Worm (Caenorhabditis elegans) whole organism, L4 larva: ENCODE measurements around the gene dpff-1.
A peak's percentile ranks its signal among the peaks of the same experiment; 100 is the strongest.

Experiments
- D1046.2 ChIP-seq: fragments of 200-800 bp; sonication (Bioruptor generic); IDR thresholded peaks from 2 replicates; pipeline ENCODE4 v1.3.6; 2022; ENCODE audit warnings: missing genetic modification characterization, missing compliant biosample characterization
- F10B5.3 ChIP-seq: sonication (generic microtip); optimal IDR thresholded peaks from 2 replicates; lab custom pipeline; 2016; ENCODE audit warnings: mild to moderate bottlenecking, missing genetic modification characterization, missing compliant biosample characterization
- F37D6.2 ChIP-seq: sonication (generic microtip); optimal IDR thresholded peaks from 2 replicates; lab custom pipeline; 2016; ENCODE audit warnings: mild to moderate bottlenecking, missing genetic modification characterization, missing compliant biosample characterization
- F44E2.7 ChIP-seq: fragments of 200-800 bp; sonication (Bioruptor generic); IDR thresholded peaks from 2 replicates; pipeline ENCODE4 v2.1.2; 2022; ENCODE audit warnings: missing genetic modification characterization, missing compliant biosample characterization
- F49E8.2 ChIP-seq: sonication (generic microtip); optimal IDR thresholded peaks from 2 replicates; lab custom pipeline; 2016; ENCODE audit warnings: missing compliant biosample characterization, mild to moderate bottlenecking, missing genetic modification characterization, borderline replicate concordance
- T20F7.1 ChIP-seq: fragments of 200-800 bp; sonication (Bioruptor generic); optimal IDR thresholded peaks from 2 replicates; lab custom pipeline; 2018; ENCODE audit warnings: mild to moderate bottlenecking, missing genetic modification characterization, missing compliant biosample characterization
- T26A8.4 ChIP-seq: fragments of 200-800 bp; sonication (Bioruptor generic); IDR thresholded peaks from 2 replicates; pipeline ENCODE4 v1.3.6; 2022; ENCODE audit warnings: missing genetic modification characterization, missing compliant biosample characterization
- Y105C5A.15 ChIP-seq: fragments of 200-800 bp; sonication (Bioruptor generic); IDR thresholded peaks from 2 replicates; pipeline ENCODE4 v1.3.6; 2022; ENCODE audit warnings: missing genetic modification characterization, missing compliant biosample characterization
- ZK546.5 ChIP-seq, 2 experiments: sonication (generic microtip); optimal IDR thresholded peaks; 2 replicates each; lab custom pipeline; 2017; ENCODE audit warnings: missing biosample characterization in 2 of 2, missing genetic modification characterization in 2 of 2
- aha-1 ChIP-seq: fragments of 150-350 bp; peaks from one replicate; lab custom pipeline; 2014; ENCODE audit warnings: missing biosample characterization, missing genetic modification characterization
- aly-2 ChIP-seq: sonication (generic microtip); optimal IDR thresholded peaks from 2 replicates; lab custom pipeline; 2018; ENCODE audit warnings: missing biosample characterization, missing genetic modification characterization
- ama-1 ChIP-seq: fragments of 150-350 bp; optimal IDR thresholded peaks from 2 replicates; lab custom pipeline; 2014; ENCODE audit warnings: inconsistent platforms, mixed read lengths
- arid-1 ChIP-seq: fragments of 200-800 bp; sonication (Bioruptor generic); conservative IDR thresholded peaks from 2 replicates; pipeline ENCODE4 v1.3.6; 2022; ENCODE audit warnings: missing genetic modification reagents, missing genetic modification characterization, missing compliant biosample characterization
- ceh-28 ChIP-seq: fragments of 150-350 bp; optimal IDR thresholded peaks from 2 replicates; lab custom pipeline; 2014; ENCODE audit warnings: missing biosample characterization, missing genetic modification reagents, missing genetic modification characterization
- ceh-44 ChIP-seq: fragments of 200-800 bp; sonication (Bioruptor generic); IDR thresholded peaks from 2 replicates; pipeline ENCODE4 v1.3.6; 2022; ENCODE audit warnings: missing genetic modification reagents, missing genetic modification characterization, missing compliant biosample characterization
- ctbp-1 ChIP-seq: fragments of 200-800 bp; sonication (Bioruptor generic); IDR thresholded peaks from 2 replicates; pipeline ENCODE4 v1.3.6; 2022; ENCODE audit warnings: missing genetic modification reagents, missing genetic modification characterization, missing compliant biosample characterization
- daf-12 ChIP-seq: fragments of 150-350 bp; optimal IDR thresholded peaks from 2 replicates; lab custom pipeline; 2014; ENCODE audit warnings: missing biosample characterization, missing genetic modification reagents, missing genetic modification characterization
- daf-19 ChIP-seq: fragments of 200-800 bp; sonication (Bioruptor generic); conservative IDR thresholded peaks from 2 replicates; pipeline ENCODE4 v1.3.6; 2022; ENCODE audit warnings: missing genetic modification characterization, missing compliant biosample characterization
- dmd-9 ChIP-seq: fragments of 200-800 bp; sonication (Bioruptor generic); IDR thresholded peaks from 2 replicates; pipeline ENCODE4 v1.3.6; 2022; ENCODE audit warnings: missing genetic modification reagents, missing genetic modification characterization, missing compliant biosample characterization
- dpl-1 ChIP-seq: fragments of 150-350 bp; optimal IDR thresholded peaks from 2 replicates; lab custom pipeline; 2014; ENCODE audit warnings: missing biosample characterization, missing genetic modification reagents, missing genetic modification characterization
- egl-43 ChIP-seq: fragments of 200-800 bp; sonication (Bioruptor generic); IDR thresholded peaks from 2 replicates; pipeline ENCODE4 v1.3.6; 2022; ENCODE audit warnings: missing genetic modification reagents, missing genetic modification characterization, missing compliant biosample characterization
- hlh-30 ChIP-seq: sonication (generic microtip); optimal IDR thresholded peaks from 2 replicates; lab custom pipeline; 2017; ENCODE audit warnings: antibody characterized with exemption, mild to moderate bottlenecking, missing genetic modification characterization, missing compliant biosample characterization; ENCODE audit not compliant: insufficient read depth
- lim-7 ChIP-seq: fragments of 200-800 bp; sonication (Bioruptor generic); IDR thresholded peaks from 2 replicates; pipeline ENCODE4 v1.3.6; 2022; ENCODE audit warnings: missing genetic modification characterization, missing compliant biosample characterization
- lin-1 ChIP-seq: fragments of 200-800 bp; sonication (Bioruptor generic); IDR thresholded peaks from 2 replicates; pipeline ENCODE4 v1.3.6; 2022; ENCODE audit warnings: missing genetic modification reagents, missing genetic modification characterization, missing compliant biosample characterization
- lin-15B ChIP-seq: fragments of 150-350 bp; sonication (generic microtip); optimal IDR thresholded peaks from 3 replicates; lab custom pipeline; 2014; ENCODE audit warnings: missing biosample characterization, missing genetic modification characterization
- lin-29 ChIP-seq: fragments of 200-800 bp; sonication (Bioruptor generic); IDR thresholded peaks from 2 replicates; pipeline ENCODE4 v1.3.6; 2022; ENCODE audit warnings: missing genetic modification reagents, missing genetic modification characterization, missing compliant biosample characterization
- lin-38 ChIP-seq: fragments of 200-800 bp; sonication (Bioruptor generic); IDR thresholded peaks from 2 replicates; pipeline ENCODE4 v1.3.6; 2022; ENCODE audit warnings: missing genetic modification reagents, missing genetic modification characterization, missing compliant biosample characterization
- lin-39 ChIP-seq: fragments of 150-350 bp; optimal IDR thresholded peaks from 2 replicates; lab custom pipeline; 2014; ENCODE audit warnings: missing biosample characterization, missing genetic modification reagents, missing genetic modification characterization
- lsy-2 ChIP-seq, 2 experiments: fragments of 150-350 bp in 1 of 2; sonication (generic microtip) in 1 of 2; optimal IDR thresholded peaks; 2 replicates each; lab custom pipeline; 2014 to 2017; ENCODE audit warnings: missing biosample characterization in 2 of 2, missing genetic modification characterization in 2 of 2
- madf-5 ChIP-seq, 2 experiments: fragments of 200-800 bp; sonication (Bioruptor generic); IDR thresholded peaks; 2 replicates each; pipeline ENCODE4 v1.3.6; 2022; ENCODE audit warnings: missing compliant biosample characterization in 2 of 2, missing genetic modification characterization in 2 of 2
- madf-9 ChIP-seq: fragments of 200-800 bp; sonication (Bioruptor generic); conservative IDR thresholded peaks from 2 replicates; pipeline ENCODE4 v1.3.6; 2022; ENCODE audit warnings: missing genetic modification reagents, missing genetic modification characterization, missing compliant biosample characterization
- mep-1 ChIP-seq: fragments of 150-350 bp; sonication (generic microtip); optimal IDR thresholded peaks from 3 replicates; lab custom pipeline; 2014; ENCODE audit warnings: missing biosample characterization, missing genetic modification characterization
- mes-2 ChIP-seq: sonication (generic microtip); optimal IDR thresholded peaks from 2 replicates; lab custom pipeline; 2016; ENCODE audit warnings: missing genotype, mild to moderate bottlenecking, missing genetic modification characterization, missing compliant biosample characterization; ENCODE audit not compliant: poor library complexity, severe bottlenecking
- nhr-10 ChIP-seq: fragments of 150-350 bp; optimal IDR thresholded peaks from 2 replicates; lab custom pipeline; 2014; ENCODE audit warnings: missing biosample characterization, missing genetic modification characterization
- nhr-102 ChIP-seq: sonication (generic microtip); optimal IDR thresholded peaks from 2 replicates; lab custom pipeline; 2016; ENCODE audit warnings: mild to moderate bottlenecking, missing genetic modification characterization, moderate library complexity, missing compliant biosample characterization
- nhr-111 ChIP-seq: fragments of 200-800 bp; sonication (Bioruptor generic); optimal IDR thresholded peaks from 2 replicates; lab custom pipeline; 2018; ENCODE audit warnings: mild to moderate bottlenecking, missing genetic modification characterization, missing compliant biosample characterization
- nhr-42 ChIP-seq: fragments of 200-800 bp; sonication (Bioruptor generic); IDR thresholded peaks from 2 replicates; pipeline ENCODE4 v1.3.6; 2022; ENCODE audit warnings: missing genetic modification characterization, missing compliant biosample characterization
- php-3 ChIP-seq: fragments of 200-800 bp; sonication (Bioruptor generic); IDR thresholded peaks from 2 replicates; pipeline ENCODE4 v1.3.6; 2022; ENCODE audit warnings: missing genetic modification reagents, missing genetic modification characterization, missing compliant biosample characterization
- pqm-1 ChIP-seq: sonication (generic microtip); optimal IDR thresholded peaks from 2 replicates; lab custom pipeline; 2017; ENCODE audit warnings: missing biosample characterization, missing genetic modification characterization
- set-16 ChIP-seq: fragments of 200-800 bp; sonication (Bioruptor generic); IDR thresholded peaks from 2 replicates; pipeline ENCODE4 v1.3.6; 2022; ENCODE audit warnings: missing genetic modification reagents, missing genetic modification characterization, missing compliant biosample characterization
- skn-1 ChIP-seq: fragments of 150-350 bp; optimal IDR thresholded peaks from 2 replicates; lab custom pipeline; 2014; ENCODE audit warnings: missing biosample characterization, missing genetic modification characterization
- snpc-1.2 ChIP-seq: fragments of 200-800 bp; sonication (Bioruptor generic); IDR thresholded peaks from 2 replicates; pipeline ENCODE4 v1.3.6; 2022; ENCODE audit warnings: missing genetic modification reagents, missing genetic modification characterization, missing compliant biosample characterization
- tag-97 ChIP-seq: fragments of 200-800 bp; sonication (Bioruptor generic); IDR thresholded peaks from 2 replicates; pipeline ENCODE4 v1.3.6; 2022; ENCODE audit warnings: missing genetic modification characterization, missing compliant biosample characterization
- unc-62 ChIP-seq, 3 experiments: fragments of 150-350 bp in 1 of 3; sonication (generic microtip); optimal IDR thresholded peaks in 2 of 3; peaks in 1 of 3; 1 replicate in 1 of 3; 2 replicates in 2 of 3; lab custom pipeline; 2014 to 2017; ENCODE audit warnings: missing biosample characterization in 3 of 3, missing genetic modification characterization in 3 of 3, missing genetic modification reagents in 3 of 3, missing genotype in 1 of 3
- vab-7 ChIP-seq: fragments of 200-800 bp; sonication (Bioruptor generic); IDR thresholded peaks from 2 replicates; pipeline ENCODE4 v1.3.6; 2022; ENCODE audit warnings: missing genetic modification reagents, missing genetic modification characterization, missing compliant biosample characterization
- zip-2 ChIP-seq: fragments of 150-350 bp; optimal IDR thresholded peaks from 2 replicates; lab custom pipeline; 2014; ENCODE audit warnings: missing biosample characterization, missing genetic modification characterization
- ztf-7 ChIP-seq: fragments of 150-350 bp; optimal IDR thresholded peaks from 2 replicates; lab custom pipeline; 2014; ENCODE audit warnings: missing biosample characterization, missing genetic modification characterization

dpff-1 gene

ce11 chrIII:5874664-5875417, 31.3 kb downstream of the dpff-1 start:
- TF ChIP-seq set-16 (GFP tag; lab: Robert Waterston, UW) = peak; percentile 67
- TF ChIP-seq daf-19 (GFP tag; lab: Robert Waterston, UW) = no peak
- no peak for TF ChIP-seq F10B5.3
- no peak for TF ChIP-seq arid-1
- peak; percentile 22 for TF ChIP-seq skn-1 (tag; lab: Kevin White, UChicago)
- TF ChIP-seq F44E2.7 (GFP tag; lab: Robert Waterston, UW) = no peak
- no peak for TF ChIP-seq lin-29
- no peak for TF ChIP-seq ceh-28 (tag; lab: Kevin White, UChicago)
- TF ChIP-seq aha-1 (tag; lab: Kevin White, UChicago) = peak; percentile 94
- TF ChIP-seq lin-15B (tag; lab: Kevin White, UChicago) = no peak
- TF ChIP-seq T26A8.4 (GFP tag; lab: Robert Waterston, UW) = no peak
- no peak for TF ChIP-seq lin-1 (GFP tag; lab: Robert Waterston, UW)
- no peak for TF ChIP-seq nhr-111
- no peak for TF ChIP-seq Y105C5A.15
- no peak for TF ChIP-seq ama-1
- no peak for TF ChIP-seq egl-43 (GFP tag; lab: Robert Waterston, UW)
- TF ChIP-seq ctbp-1 (GFP tag; lab: Robert Waterston, UW) = no peak
- 0 out of 2 replicates have a peak, but pooled peaks have one; percentile 8 for TF ChIP-seq php-3 (GFP tag; lab: Robert Waterston, UW)
- no peak for TF ChIP-seq nhr-10 (tag; lab: Kevin White, UChicago)
- no peak for TF ChIP-seq aly-2
- no peak for TF ChIP-seq F49E8.2 (tag; lab: Kevin White, UChicago)
- TF ChIP-seq tag-97 (GFP tag; lab: Robert Waterston, UW) = no peak
- no peak for TF ChIP-seq madf-5 (GFP tag; IDR thresholded peaks at IDR 0.05; lab: Robert Waterston, UW)
- no peak for TF ChIP-seq ceh-44 (GFP tag; lab: Robert Waterston, UW)
- TF ChIP-seq mes-2 (tag; lab: Kevin White, UChicago) = no peak
- no peak; the same call in 1 of the 2 replicates for TF ChIP-seq lim-7 (GFP tag; lab: Robert Waterston, UW)
- TF ChIP-seq pqm-1 (tag; lab: Kevin White, UChicago) = no peak
- TF ChIP-seq mep-1 (tag; lab: Kevin White, UChicago) = no peak
- TF ChIP-seq D1046.2 (GFP tag; lab: Robert Waterston, UW) = 0 out of 2 replicates have a peak, but pooled peaks have one; percentile 47
- TF ChIP-seq zip-2 (tag; lab: Kevin White, UChicago) = no peak
- TF ChIP-seq lsy-2 (tag; optimal IDR thresholded peaks at IDR 0.05; lab: Kevin White, UChicago) = no peak
- no peak for TF ChIP-seq vab-7 (GFP tag; lab: Robert Waterston, UW)
- no peak for TF ChIP-seq dpl-1 (GFP tag; lab: Kevin White, UChicago)
- TF ChIP-seq unc-62 (GFP tag; optimal IDR thresholded peaks at IDR 0.05 in 1 of 2; lab: Kevin White, UChicago) = no peak
- TF ChIP-seq unc-62 (tag; optimal IDR thresholded peaks at IDR 0.05; lab: Kevin White, UChicago) = no peak
- TF ChIP-seq lin-38 = no peak
- TF ChIP-seq lin-39 (tag; lab: Kevin White, UChicago) = no peak
- no peak for TF ChIP-seq ZK546.5 (tag; optimal IDR thresholded peaks at IDR 0.05; lab: Kevin White, UChicago)
- no peak for TF ChIP-seq hlh-30 (tag; lab: Kevin White, UChicago)
- TF ChIP-seq ztf-7 (tag; lab: Kevin White, UChicago) = no peak
- no peak for TF ChIP-seq snpc-1.2 (GFP tag; lab: Robert Waterston, UW)
- TF ChIP-seq madf-9 (GFP tag; lab: Robert Waterston, UW) = no peak
- no peak for TF ChIP-seq F37D6.2 (tag; lab: Kevin White, UChicago)
- TF ChIP-seq daf-12 (tag; lab: Kevin White, UChicago) = no peak
- TF ChIP-seq nhr-42 = 0 out of 2 replicates have a peak, but pooled peaks have one; percentile 5
- peak; percentile 12 for TF ChIP-seq T20F7.1 (GFP tag; lab: Kevin White, UChicago)
- TF ChIP-seq nhr-102 (tag; lab: Kevin White, UChicago) = no peak
- no peak for TF ChIP-seq dmd-9 (GFP tag; lab: Robert Waterston, UW)
